Worm (Caenorhabditis elegans): Measurements from ENCODE around the gene trxr-1.

The trxr-1 gene

DNA sequence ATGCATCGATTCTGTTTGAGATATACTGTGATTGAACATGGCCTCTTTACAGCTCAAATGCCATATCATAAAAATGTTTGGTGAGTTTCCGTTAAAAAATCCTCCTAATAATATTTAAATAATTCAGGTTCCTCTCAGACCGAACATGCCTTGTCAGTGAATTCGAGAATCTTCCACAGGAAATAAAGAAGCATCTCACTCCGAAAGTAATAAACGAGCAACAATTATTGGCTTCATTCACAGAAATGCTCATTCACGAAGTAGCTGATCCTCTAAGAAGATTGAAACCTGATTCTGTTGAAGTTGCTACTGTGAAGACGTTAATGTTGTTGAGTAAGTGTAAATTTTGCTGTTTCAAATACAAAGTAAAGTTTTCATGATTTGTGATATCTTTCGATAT, 40.4 kb downstream of the trxr-1 start:
- TF ChIP-seq ces-1 (GFP tag; optimal IDR thresholded peaks at IDR 0.05) (no peak), unc-39 (tag; optimal IDR thresholded peaks at IDR 0.05) (no peak), mls-2 (tag; optimal IDR thresholded peaks at IDR 0.05) (no peak), nhr-237 (tag; optimal IDR thresholded peaks at IDR 0.05) (no peak), nhr-76 (tag; optimal IDR thresholded peaks at IDR 0.05) (no peak), ceh-83 (GFP tag; optimal IDR thresholded peaks at IDR 0.05) (no peak), drap-1 (GFP tag; optimal IDR thresholded peaks at IDR 0.05) (no peak), M03D4.4 (tag; optimal IDR thresholded peaks at IDR 0.05) (no peak), nhr-2 (tag; optimal IDR thresholded peaks at IDR 0.05) (no peak), zip-8 (tag; optimal IDR thresholded peaks at IDR 0.05) (no peak), nhr-12 (tag; optimal IDR thresholded peaks at IDR 0.05) (no peak), flh-1 (GFP tag; optimal IDR thresholded peaks at IDR 0.05) (no peak), lin-32 (GFP tag; optimal IDR thresholded peaks at IDR 0.05) (no peak), unc-120 (tag; optimal IDR thresholded peaks at IDR 0.05; ENCODE audit: poor library complexity, severe bottlenecking) (no peak), mab-5 (tag; optimal IDR thresholded peaks at IDR 0.05) (no peak), sptf-1 (tag; optimal IDR thresholded peaks at IDR 0.05) (no peak), ztf-11 (tag; optimal IDR thresholded peaks at IDR 0.05) (no peak), tbx-8 (GFP tag; optimal IDR thresholded peaks at IDR 0.05) (no peak), snpc-4 (tag; optimal IDR thresholded peaks at IDR 0.05) (no peak)

DNA sequence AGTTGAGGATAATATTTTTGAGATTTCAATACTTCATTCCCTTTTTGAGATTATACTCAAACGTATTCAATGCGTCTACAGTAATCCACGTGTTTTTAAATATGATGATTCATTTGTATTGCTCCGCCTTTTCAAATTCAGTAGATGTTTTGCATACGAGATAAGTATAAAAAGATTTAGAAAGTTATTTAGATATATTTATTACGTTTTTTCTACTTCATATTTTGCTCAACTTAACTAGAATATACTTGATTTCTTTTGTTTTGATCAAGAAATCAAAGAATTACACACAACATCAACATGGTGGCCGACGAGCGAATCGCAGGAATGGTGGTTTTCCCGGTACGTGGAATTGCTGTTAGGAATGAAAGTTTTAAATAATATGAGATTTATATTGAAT, 45.9 kb downstream of the trxr-1 start, which contains the start of gene srx-50:
TSS of gene srx-50 (plus strand) at position 301 of the 400 bp plus-strand sequence.
- no peak for TF ChIP-seq nhr-2 (tag; optimal IDR thresholded peaks at IDR 0.05)
- TF ChIP-seq elt-1 (tag; optimal IDR thresholded peaks at IDR 0.05; ENCODE audit: borderline replicate concordance, insufficient read depth) = no peak
- TF ChIP-seq bed-3 (GFP tag; optimal IDR thresholded peaks at IDR 0.05) = no peak
- TF ChIP-seq snpc-4 (tag; optimal IDR thresholded peaks at IDR 0.05) = no peak
- TF ChIP-seq ceh-39 (tag; optimal IDR thresholded peaks at IDR 0.05) = no peak
- TF ChIP-seq mep-1 (tag; optimal IDR thresholded peaks at IDR 0.05) = no peak
- no peak for TF ChIP-seq hlh-1 (tag; optimal IDR thresholded peaks at IDR 0.05)
- no peak for TF ChIP-seq drap-1 (GFP tag; optimal IDR thresholded peaks at IDR 0.05)
- TF ChIP-seq unc-62 (GFP tag; optimal IDR thresholded peaks at IDR 0.05) = no peak
- no peak for TF ChIP-seq blmp-1 (tag; optimal IDR thresholded peaks at IDR 0.05)
- no peak for TF ChIP-seq M03D4.4 (tag; optimal IDR thresholded peaks at IDR 0.05)
- no peak for TF ChIP-seq lin-13 (tag; optimal IDR thresholded peaks at IDR 0.05)
- TF ChIP-seq nhr-76 (tag; optimal IDR thresholded peaks at IDR 0.05) = no peak
- no peak for TF ChIP-seq lin-32 (GFP tag; optimal IDR thresholded peaks at IDR 0.05)
- no peak for TF ChIP-seq nhr-12 (tag; optimal IDR thresholded peaks at IDR 0.05)
- TF ChIP-seq ham-2 (GFP tag; optimal IDR thresholded peaks at IDR 0.05) = no peak
- TF ChIP-seq sptf-1 (tag; optimal IDR thresholded peaks at IDR 0.05) = no peak
- TF ChIP-seq nhr-28 (tag; optimal IDR thresholded peaks at IDR 0.05) = no peak
- TF ChIP-seq ceh-43 (GFP tag; optimal IDR thresholded peaks at IDR 0.05) = no peak
- TF ChIP-seq ces-1 (GFP tag; optimal IDR thresholded peaks at IDR 0.05) = no peak

DNA sequence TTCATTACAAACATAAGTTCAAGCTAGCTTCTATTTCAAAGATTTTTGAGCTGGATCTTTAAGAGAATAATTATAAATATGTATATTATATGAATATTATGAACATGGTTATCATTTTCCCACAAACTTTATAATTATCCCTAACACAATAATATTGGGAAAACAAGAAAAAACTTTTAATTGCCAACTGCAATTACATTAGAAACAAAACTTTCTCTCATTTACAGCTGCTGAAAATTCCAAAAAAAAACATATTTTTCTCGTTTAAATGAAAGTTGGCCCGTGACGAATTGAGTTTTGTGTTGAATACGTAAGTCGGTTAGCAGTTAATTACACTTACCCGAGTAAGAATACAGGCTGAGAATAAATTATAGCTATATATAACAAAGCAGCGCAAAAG, 50.9 kb downstream of the trxr-1 start:
- no peak for TF ChIP-seq nhr-237 (tag; optimal IDR thresholded peaks at IDR 0.05)
- TF ChIP-seq tbx-8 (GFP tag; optimal IDR thresholded peaks at IDR 0.05) = no peak
- TF ChIP-seq elt-3 (tag; optimal IDR thresholded peaks at IDR 0.05) = no peak
- TF ChIP-seq sem-2 (GFP tag; optimal IDR thresholded peaks at IDR 0.05) = no peak
- TF ChIP-seq sptf-1 (tag; optimal IDR thresholded peaks at IDR 0.05) = no peak
- TF ChIP-seq elt-1 (tag; optimal IDR thresholded peaks at IDR 0.05; ENCODE audit: borderline replicate concordance, insufficient read depth) = no peak
- no peak for TF ChIP-seq snpc-4 (tag; optimal IDR thresholded peaks at IDR 0.05)
- no peak for TF ChIP-seq ceh-43 (GFP tag; optimal IDR thresholded peaks at IDR 0.05)
- no peak for TF ChIP-seq lsy-2 (tag; optimal IDR thresholded peaks at IDR 0.05)
- TF ChIP-seq M03D4.4 (tag; optimal IDR thresholded peaks at IDR 0.05) = no peak
- no peak for TF ChIP-seq nhr-28 (tag; optimal IDR thresholded peaks at IDR 0.05)
- TF ChIP-seq mls-2 (tag; optimal IDR thresholded peaks at IDR 0.05) = no peak
- TF ChIP-seq mep-1 (tag; optimal IDR thresholded peaks at IDR 0.05) = no peak
- TF ChIP-seq nhr-12 (tag; optimal IDR thresholded peaks at IDR 0.05) = no peak
- no peak for TF ChIP-seq ztf-11 (tag; optimal IDR thresholded peaks at IDR 0.05)
- no peak for TF ChIP-seq bed-3 (GFP tag; optimal IDR thresholded peaks at IDR 0.05)
- no peak for TF ChIP-seq ceh-39 (tag; optimal IDR thresholded peaks at IDR 0.05)

DNA sequence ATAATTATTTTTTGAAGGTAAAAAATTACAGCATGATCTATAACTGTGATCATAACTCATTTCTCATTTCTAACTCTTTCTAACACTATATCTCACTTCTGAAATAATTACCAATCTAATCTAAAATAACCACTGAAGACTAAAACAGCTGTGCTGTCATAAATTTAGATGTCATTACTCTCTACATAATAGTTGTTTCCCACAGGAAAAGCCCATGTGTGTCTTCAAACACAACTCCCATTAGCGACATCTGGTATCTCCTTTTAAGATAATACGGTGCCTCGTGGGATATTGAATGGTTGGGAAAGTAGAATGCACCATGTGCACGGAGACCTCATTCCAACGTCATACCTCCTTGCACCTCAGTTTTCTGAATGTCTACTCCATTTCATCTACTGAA, 53.3 kb downstream of the trxr-1 start, which contains the start of gene Y43B11AL.1:
TSS of gene Y43B11AL.1 (plus strand) at position 301 of the 400 bp plus-strand sequence.
- TF ChIP-seq mab-5 (tag; optimal IDR thresholded peaks at IDR 0.05) (no peak), blmp-1 (tag; optimal IDR thresholded peaks at IDR 0.05) (no peak), lin-32 (GFP tag; optimal IDR thresholded peaks at IDR 0.05) (no peak), M03D4.4 (tag; optimal IDR thresholded peaks at IDR 0.05) (no peak), lin-13 (tag; optimal IDR thresholded peaks at IDR 0.05) (no peak), ham-2 (GFP tag; optimal IDR thresholded peaks at IDR 0.05) (no peak), elt-3 (tag; optimal IDR thresholded peaks at IDR 0.05) (no peak), snpc-4 (tag; optimal IDR thresholded peaks at IDR 0.05) (no peak), sem-2 (GFP tag; optimal IDR thresholded peaks at IDR 0.05) (no peak), nhr-2 (tag; optimal IDR thresholded peaks at IDR 0.05) (no peak), unc-120 (tag; optimal IDR thresholded peaks at IDR 0.05; ENCODE audit: poor library complexity, severe bottlenecking) (no peak), cnd-1 (tag; optimal IDR thresholded peaks at IDR 0.05) (no peak), nhr-28 (tag; optimal IDR thresholded peaks at IDR 0.05) (no peak), tbx-8 (GFP tag; optimal IDR thresholded peaks at IDR 0.05) (no peak), ceh-83 (GFP tag; optimal IDR thresholded peaks at IDR 0.05) (no peak), ceh-43 (GFP tag; optimal IDR thresholded peaks at IDR 0.05) (no peak), lsy-2 (tag; optimal IDR thresholded peaks at IDR 0.05) (no peak), ces-1 (GFP tag; optimal IDR thresholded peaks at IDR 0.05) (no peak), unc-39 (tag; optimal IDR thresholded peaks at IDR 0.05) (no peak)

Measured in whole organism, mixed stage, embryonic.